Fruit fly (Drosophila melanogaster) whole organism, pupa: ENCODE results near the gene CG14570.

ENCODE experiments used
- CG14655 ChIP-seq: fragments of 200-800 bp; sonication (Bioruptor generic); optimal IDR thresholded peaks from 3 replicates; lab custom pipeline; 2017; ENCODE audit warnings: mild to moderate bottlenecking, missing biosample characterization, missing genetic modification reagents, missing genetic modification characterization
- CG15710 ChIP-seq: fragments of 200-800 bp; sonication (Bioruptor generic); optimal IDR thresholded peaks from 2 replicates; lab custom pipeline; 2018; ENCODE audit warnings: missing biosample characterization, mild to moderate bottlenecking, missing genetic modification characterization, moderate library complexity
- CG32121 ChIP-seq: fragments of 200-800 bp; sonication (Bioruptor generic); IDR thresholded peaks from 2 replicates; pipeline ENCODE4 v1.3.6; 2022; ENCODE audit warnings: missing biosample characterization, missing genetic modification characterization
- CG4496 ChIP-seq: fragments of 200-800 bp; sonication (Bioruptor generic); IDR thresholded peaks from 3 replicates; pipeline ENCODE4 v1.3.6; 2022; ENCODE audit warnings: missing biosample characterization, missing genetic modification characterization
- CG8159 ChIP-seq: fragments of 200-800 bp; sonication (Bioruptor generic); optimal IDR thresholded peaks from 3 replicates; lab custom pipeline; 2018; ENCODE audit warnings: missing biosample characterization, mild to moderate bottlenecking, missing genetic modification characterization, moderate library complexity
- D1 ChIP-seq: fragments of 200-800 bp; sonication (Bioruptor generic); optimal IDR thresholded peaks from 2 replicates; lab custom pipeline; 2018; ENCODE audit warnings: missing biosample characterization, mild to moderate bottlenecking, missing genetic modification characterization, moderate library complexity
- Pif1A ChIP-seq: fragments of 200-800 bp; sonication (Bioruptor generic); optimal IDR thresholded peaks from 3 replicates; lab custom pipeline; 2016; ENCODE audit warnings: missing biosample characterization, missing genetic modification characterization
- Pif1B ChIP-seq: fragments of 200-800 bp; sonication (Bioruptor generic); optimal IDR thresholded peaks from 3 replicates; lab custom pipeline; 2016; ENCODE audit warnings: missing biosample characterization, missing genetic modification characterization
- fd96Ca ChIP-seq: fragments of 200-800 bp; sonication (Bioruptor generic); IDR thresholded peaks from 3 replicates; pipeline ENCODE4 v1.3.6; 2022; ENCODE audit warnings: missing biosample characterization, missing genetic modification characterization

- TF ChIP-seq Pif1A (GFP tag; lab: Kevin White, UChicago) (no peak), D1 (tag; lab: Kevin White, UChicago) (no peak), CG14655 (no peak), CG15710 (no peak), CG8159 (tag; lab: Kevin White, UChicago) (no peak), Pif1B (GFP tag; lab: Kevin White, UChicago) (no peak), CG32121 (GFP tag; lab: Robert Waterston, UW) (no peak), CG4496 (GFP tag; lab: Robert Waterston, UW) (no peak), fd96Ca (GFP tag; lab: Robert Waterston, UW) (no peak)
Observed at dm6 chr3L:21765931-21766330, 35.7 kb upstream of the CG14570 start.
